Worm (Caenorhabditis elegans): Measurements from ENCODE around the gene npax-4.

ce11 chrIV:8891131-8891530, 11.4 kb upstream of the npax-4 start, which contains the start of gene spr-2:
- no peak for TF ChIP-seq ama-1 (optimal IDR thresholded peaks at IDR 0.05)
- TF ChIP-seq flt-1 (GFP tag; IDR thresholded peaks at IDR 0.05), result no peak
- no peak for TF ChIP-seq aly-1 (tag; optimal IDR thresholded peaks at IDR 0.05)
- no peak for TF ChIP-seq pes-1 (GFP tag; IDR thresholded peaks at IDR 0.05)
- TF ChIP-seq ceh-13 (GFP tag; optimal IDR thresholded peaks at IDR 0.05), result no peak
